Worm (Caenorhabditis elegans): ENCODE measurements around the gene col-166.

The col-166 gene

DNA sequence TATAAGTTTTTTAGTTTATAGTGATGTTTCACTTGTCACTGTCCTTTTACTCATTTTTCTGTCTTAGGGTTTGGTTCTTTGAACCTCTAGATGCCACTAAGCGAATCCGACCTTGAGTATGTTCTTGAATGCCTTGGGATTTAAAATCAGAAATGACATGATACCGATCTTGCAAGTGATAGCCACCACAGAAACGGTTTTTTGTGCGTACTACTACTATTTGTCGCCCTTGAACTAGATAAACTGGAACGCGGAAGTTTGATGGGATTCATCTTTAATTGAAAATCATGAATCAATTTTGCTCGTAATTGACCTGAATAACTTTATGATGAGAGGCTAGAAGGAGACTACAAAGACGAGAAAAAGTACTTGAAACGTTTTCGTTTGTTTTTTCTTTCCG is 39.0 kb downstream of the col-166 start:
- TF ChIP-seq W03F9.2 (tag; optimal IDR thresholded peaks at IDR 0.05) (no peak), dao-5 (tag; optimal IDR thresholded peaks at IDR 0.05) (no peak), him-1 (tag; optimal IDR thresholded peaks at IDR 0.05) (no peak)

DNA sequence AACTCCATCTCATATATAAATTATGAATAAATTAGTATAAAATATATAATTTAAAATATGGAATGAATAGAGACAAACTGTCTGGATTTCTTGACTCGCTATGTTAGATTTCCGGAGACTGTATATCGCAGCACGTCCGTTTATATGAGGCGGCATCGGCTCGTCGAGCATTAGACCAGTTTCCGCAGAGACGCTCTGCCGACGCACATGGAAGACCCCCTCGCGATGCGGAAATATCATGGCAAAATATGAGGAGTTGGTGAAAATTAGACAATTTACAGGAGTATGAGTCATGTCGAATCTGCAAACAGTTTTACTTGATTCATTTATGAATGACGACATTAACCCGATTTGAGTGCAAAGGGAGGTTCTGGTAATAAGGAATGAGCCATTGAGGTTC is 39.7 kb downstream of the col-166 start, which contains the start of gene chtb-3:
Gene chtb-3, minus strand, starts transcription at position 101 of the 400 bp plus-strand sequence.
- TF ChIP-seq dao-5 (tag; optimal IDR thresholded peaks at IDR 0.05) (no peak), him-1 (tag; optimal IDR thresholded peaks at IDR 0.05) (no peak), W03F9.2 (tag; optimal IDR thresholded peaks at IDR 0.05) (no peak)

DNA sequence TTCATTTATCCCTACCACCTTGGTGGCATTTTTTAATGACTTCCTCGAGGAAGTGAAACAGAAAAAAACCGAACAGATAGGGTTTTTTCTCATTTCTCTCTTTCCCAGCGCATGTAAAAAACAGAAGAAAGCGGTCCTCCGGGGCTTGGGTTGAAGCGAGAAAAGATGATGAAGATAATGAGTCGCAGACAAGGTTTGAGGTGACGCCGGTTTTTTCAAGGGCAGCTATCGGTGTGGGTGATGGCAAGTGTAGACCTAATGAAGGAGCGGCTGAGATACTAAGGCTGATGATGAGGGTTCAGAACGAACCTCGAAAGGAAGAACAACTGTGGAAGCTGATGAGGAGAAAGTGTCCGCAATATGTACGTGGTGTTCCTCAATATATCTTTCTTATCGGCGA is 41.1 kb downstream of the col-166 start:
- TF ChIP-seq him-1 (tag; optimal IDR thresholded peaks at IDR 0.05) (no peak), W03F9.2 (tag; optimal IDR thresholded peaks at IDR 0.05) (no peak), dao-5 (tag; optimal IDR thresholded peaks at IDR 0.05) (no peak)

DNA sequence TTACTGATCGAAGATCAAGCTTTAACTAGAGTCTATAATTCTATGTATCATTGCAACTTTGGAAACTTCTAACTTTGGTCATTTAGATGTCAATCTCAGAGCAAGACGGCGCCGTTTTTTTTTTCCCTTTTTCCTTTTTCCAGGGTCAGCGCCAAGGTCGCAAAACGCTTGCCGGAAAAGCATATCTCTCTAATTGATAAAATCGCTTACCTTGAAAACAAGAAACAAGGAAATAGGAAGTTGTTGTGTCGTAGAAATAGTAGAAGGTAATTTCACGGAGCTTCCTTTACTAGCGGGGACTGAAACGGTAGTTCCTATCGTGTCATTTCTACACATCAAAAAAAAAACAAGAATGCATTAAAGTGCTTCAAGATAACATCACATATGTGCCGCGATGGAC is 41.6 kb downstream of the col-166 start:
- TF ChIP-seq him-1 (tag; optimal IDR thresholded peaks at IDR 0.05) (no peak), dao-5 (tag; optimal IDR thresholded peaks at IDR 0.05) (no peak), W03F9.2 (tag; optimal IDR thresholded peaks at IDR 0.05) (no peak)

DNA sequence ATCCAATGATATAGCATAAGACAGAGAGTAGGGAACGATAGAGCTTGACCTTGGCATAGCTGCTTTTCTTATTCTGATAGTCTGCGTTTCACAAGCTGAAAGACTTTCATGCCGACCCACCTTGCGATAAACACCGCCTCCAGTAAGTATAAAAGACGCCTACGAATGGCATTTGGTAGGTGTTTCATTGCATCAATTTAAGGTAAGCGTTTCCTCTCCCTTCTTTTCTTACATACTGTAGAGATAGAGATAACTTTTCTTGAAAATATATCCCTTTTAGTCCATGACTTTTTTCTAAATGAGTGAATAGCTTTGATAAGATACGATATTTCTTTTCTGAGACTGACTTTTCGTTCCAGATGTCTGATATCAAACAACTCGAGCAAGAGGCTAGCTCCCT is 43.3 kb downstream of the col-166 start, which contains the start of gene col-167:
Gene col-167, plus strand, starts transcription at position 360 of the 400 bp plus-strand sequence.
- no peak for TF ChIP-seq dao-5 (tag; optimal IDR thresholded peaks at IDR 0.05)
- no peak for TF ChIP-seq him-1 (tag; optimal IDR thresholded peaks at IDR 0.05)
- no peak for TF ChIP-seq W03F9.2 (tag; optimal IDR thresholded peaks at IDR 0.05)

DNA sequence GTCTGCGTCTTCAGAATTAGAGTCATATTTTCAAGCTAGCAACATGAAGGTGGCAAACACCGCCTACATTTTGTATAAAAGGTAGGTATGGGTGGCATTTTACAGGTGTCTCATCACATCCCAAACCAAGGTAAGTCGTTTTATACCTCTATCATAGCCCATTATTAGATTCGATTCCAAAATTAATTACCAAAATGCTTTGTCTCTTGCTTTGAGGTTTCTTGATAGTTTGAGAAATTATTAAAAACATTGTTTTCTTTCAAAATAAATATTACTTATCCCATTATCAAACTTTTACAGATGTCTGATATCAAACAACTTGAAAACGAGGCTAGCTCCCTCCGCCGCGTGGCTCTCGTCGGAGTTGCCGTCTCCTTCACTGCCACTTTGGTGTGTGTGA is 46.3 kb downstream of the col-166 start, which contains the start of gene col-168:
Gene col-168, plus strand, starts transcription at position 301 of the 400 bp plus-strand sequence.
- TF ChIP-seq W03F9.2 (tag; optimal IDR thresholded peaks at IDR 0.05) = no peak
- TF ChIP-seq dao-5 (tag; optimal IDR thresholded peaks at IDR 0.05) = no peak
- TF ChIP-seq him-1 (tag; optimal IDR thresholded peaks at IDR 0.05) = no peak

DNA sequence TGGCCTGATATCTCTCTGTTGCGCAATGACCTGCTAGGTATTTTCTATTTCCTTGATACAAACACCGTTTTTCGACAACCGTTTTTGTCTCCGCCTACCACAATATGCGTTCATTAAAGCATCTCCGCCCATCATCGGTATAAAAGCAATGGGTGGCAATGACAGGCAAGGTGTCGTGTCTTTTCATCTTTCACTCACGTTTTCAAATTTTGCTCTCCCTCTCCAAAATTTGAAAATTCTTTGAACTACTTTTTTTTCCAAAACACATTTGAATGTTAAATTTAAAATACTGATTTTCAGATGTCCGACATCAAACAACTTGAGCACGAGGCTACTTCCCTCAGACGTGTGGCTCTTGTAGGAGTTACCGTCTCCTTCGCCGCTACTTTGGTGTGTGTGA is 49.0 kb downstream of the col-166 start, which contains the start of gene col-169:
Gene col-169, plus strand, starts transcription at position 301 of the 400 bp plus-strand sequence.
- TF ChIP-seq him-1 (tag; optimal IDR thresholded peaks at IDR 0.05) (no peak), W03F9.2 (tag; optimal IDR thresholded peaks at IDR 0.05) (no peak), dao-5 (tag; optimal IDR thresholded peaks at IDR 0.05) (no peak)

All from whole organism, L4/young adult.